Worm (Caenorhabditis elegans): ENCODE data around the gene hpl-1.

The hpl-1 gene

DNA sequence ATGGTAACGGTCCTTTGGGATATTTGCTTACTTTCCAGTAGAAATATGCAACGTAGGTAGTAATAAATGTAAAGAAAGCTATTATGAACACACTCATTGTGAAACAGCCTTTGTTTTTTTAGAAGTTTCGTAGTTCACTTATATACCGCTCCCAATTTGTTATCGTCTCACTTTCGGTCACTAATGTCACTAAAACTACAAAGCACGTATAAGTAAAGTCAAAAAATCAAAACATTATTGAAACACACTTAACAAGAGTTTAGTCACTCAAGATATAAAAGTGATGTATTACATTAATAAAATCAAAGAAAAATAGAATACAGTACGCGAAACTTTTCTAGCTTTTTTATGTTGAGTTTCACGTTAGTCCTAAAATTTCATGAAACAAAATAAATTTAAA is 28.9 kb downstream of the hpl-1 start, which contains the start of gene cyp-14A3:
Gene cyp-14A3, minus strand, starts transcription at position 101 of the 400 bp plus-strand sequence.
- TF ChIP-seq sma-3 (GFP tag; optimal IDR thresholded peaks at IDR 0.05) = no peak
- no peak for TF ChIP-seq peb-1 (tag; optimal IDR thresholded peaks at IDR 0.05)
- no peak for TF ChIP-seq nhr-12 (tag; optimal IDR thresholded peaks at IDR 0.05)
- no peak for TF ChIP-seq nhr-237 (tag; optimal IDR thresholded peaks at IDR 0.05)
- TF ChIP-seq ztf-4 (tag; optimal IDR thresholded peaks at IDR 0.05) = no peak
- TF ChIP-seq ztf-11 (tag; optimal IDR thresholded peaks at IDR 0.05) = no peak
- TF ChIP-seq nhr-25 (tag; optimal IDR thresholded peaks at IDR 0.05) = no peak
- no peak for TF ChIP-seq ztf-1 (GFP tag; conservative IDR thresholded peaks at IDR 0.05)
- TF ChIP-seq dmd-4 (tag; optimal IDR thresholded peaks at IDR 0.05) = no peak
- no peak for TF ChIP-seq blmp-1 (tag; optimal IDR thresholded peaks at IDR 0.05; ENCODE audit: insufficient read depth)
- TF ChIP-seq lin-11 (tag; optimal IDR thresholded peaks at IDR 0.05) = no peak
- no peak for TF ChIP-seq elt-1 (tag; optimal IDR thresholded peaks at IDR 0.05)

- TF ChIP-seq ztf-1 (GFP tag; conservative IDR thresholded peaks at IDR 0.05) = no peak
- no peak for TF ChIP-seq ztf-11 (tag; optimal IDR thresholded peaks at IDR 0.05)
- no peak for TF ChIP-seq mab-5 (tag; optimal IDR thresholded peaks at IDR 0.05)
- no peak for TF ChIP-seq snpc-4 (tag; optimal IDR thresholded peaks at IDR 0.05)
- no peak for TF ChIP-seq nhr-25 (tag; optimal IDR thresholded peaks at IDR 0.05)
- TF ChIP-seq sma-3 (GFP tag; optimal IDR thresholded peaks at IDR 0.05) = no peak
- no peak for TF ChIP-seq ZK546.5 (tag; optimal IDR thresholded peaks at IDR 0.05)
- TF ChIP-seq lsy-2 (tag; optimal IDR thresholded peaks at IDR 0.05) = no peak
- no peak for TF ChIP-seq lin-13 (GFP tag; optimal IDR thresholded peaks at IDR 0.05)
- no peak for TF ChIP-seq alr-1 (tag; optimal IDR thresholded peaks at IDR 0.05)
- TF ChIP-seq ceh-16 (tag; optimal IDR thresholded peaks at IDR 0.05) = no peak
Measured at ce11 chrX:13278876-13279275, 33.7 kb downstream of the hpl-1 start, which contains the start of gene phf-33. TSS of gene phf-33 (minus strand) at chrX:13278976.

DNA sequence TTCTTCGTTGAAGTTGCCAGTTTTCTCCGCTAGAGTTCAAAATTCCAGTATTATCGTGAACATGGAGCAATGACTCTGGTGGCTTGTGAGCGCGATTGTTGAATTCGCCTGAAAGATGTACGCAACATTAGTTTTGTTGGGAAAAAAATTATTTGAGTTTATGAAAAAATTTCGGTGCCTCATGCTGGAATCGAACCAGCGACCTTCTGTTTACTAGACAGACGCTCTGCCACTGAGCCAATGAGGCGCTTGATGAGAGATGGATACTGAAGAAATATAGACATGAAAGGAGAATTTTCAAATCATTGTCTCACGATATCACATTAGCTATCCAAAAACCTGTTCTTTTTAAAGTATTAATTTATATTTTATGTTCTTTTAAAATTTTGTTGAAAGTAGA is 38.3 kb downstream of the hpl-1 start:
- TF ChIP-seq sma-9 (GFP tag; optimal IDR thresholded peaks at IDR 0.05) = peak; percentile 19
- no peak for TF ChIP-seq sma-9 (tag; optimal IDR thresholded peaks at IDR 0.05)
- TF ChIP-seq dmd-4 (tag; optimal IDR thresholded peaks at IDR 0.05) = no peak
- peak; percentile 1 for TF ChIP-seq nhr-21 (tag; optimal IDR thresholded peaks at IDR 0.05)
- TF ChIP-seq snpc-4 (tag; optimal IDR thresholded peaks at IDR 0.05) = no peak
- TF ChIP-seq elt-3 (tag; optimal IDR thresholded peaks at IDR 0.05) = no peak
- TF ChIP-seq elt-1 (tag; optimal IDR thresholded peaks at IDR 0.05) = no peak
- no peak for TF ChIP-seq mbf-1 (tag; optimal IDR thresholded peaks at IDR 0.05)
- TF ChIP-seq crh-2 (tag; optimal IDR thresholded peaks at IDR 0.05) = peak; percentile 7
- TF ChIP-seq nhr-77 (tag; optimal IDR thresholded peaks at IDR 0.05) = no peak

ce11 chrX:13284091-13284490 is 38.9 kb downstream of the hpl-1 start, which contains the start of gene cyp-14A4:
TSS of gene cyp-14A4 (minus strand) at chrX:13284197.
- TF ChIP-seq egl-27 (tag; optimal IDR thresholded peaks at IDR 0.05) = no peak
- no peak for TF ChIP-seq unc-39 (tag; optimal IDR thresholded peaks at IDR 0.05)
- no peak for TF ChIP-seq mbf-1 (tag; optimal IDR thresholded peaks at IDR 0.05)
- no peak for TF ChIP-seq alr-1 (tag; optimal IDR thresholded peaks at IDR 0.05)
- no peak for TF ChIP-seq nhr-25 (tag; optimal IDR thresholded peaks at IDR 0.05)
- no peak for TF ChIP-seq mab-5 (tag; optimal IDR thresholded peaks at IDR 0.05)
- no peak for TF ChIP-seq Y55F3AM.14 (GFP tag; optimal IDR thresholded peaks at IDR 0.05)
- no peak for TF ChIP-seq ceh-82 (tag; optimal IDR thresholded peaks at IDR 0.05)
- no peak for TF ChIP-seq nhr-10 (tag; optimal IDR thresholded peaks at IDR 0.05)
- TF ChIP-seq ceh-16 (tag; optimal IDR thresholded peaks at IDR 0.05) = no peak
- no peak for TF ChIP-seq F13H6.1 (tag; optimal IDR thresholded peaks at IDR 0.05)
- no peak for TF ChIP-seq R02D3.7 (tag; optimal IDR thresholded peaks at IDR 0.05)
- TF ChIP-seq nhr-129 (tag; optimal IDR thresholded peaks at IDR 0.05) = no peak
- no peak for TF ChIP-seq skn-1 (tag; optimal IDR thresholded peaks at IDR 0.05)
- TF ChIP-seq nhr-23 (tag; optimal IDR thresholded peaks at IDR 0.05) = no peak
- no peak for TF ChIP-seq nhr-11 (tag; optimal IDR thresholded peaks at IDR 0.05)
- TF ChIP-seq nhr-12 (tag; optimal IDR thresholded peaks at IDR 0.05) = no peak
- no peak for TF ChIP-seq sma-9 (GFP tag; optimal IDR thresholded peaks at IDR 0.05)
- no peak for TF ChIP-seq sma-9 (tag; optimal IDR thresholded peaks at IDR 0.05)

- no peak for TF ChIP-seq snpc-4 (tag; optimal IDR thresholded peaks at IDR 0.05)
- TF ChIP-seq nhr-6 (tag; optimal IDR thresholded peaks at IDR 0.05) = no peak
- no peak for TF ChIP-seq lin-11 (tag; optimal IDR thresholded peaks at IDR 0.05)
- TF ChIP-seq skn-1 (tag; optimal IDR thresholded peaks at IDR 0.05) = no peak
- TF ChIP-seq mdl-1 (tag; optimal IDR thresholded peaks at IDR 0.05) = no peak
- no peak for TF ChIP-seq nhr-25 (tag; optimal IDR thresholded peaks at IDR 0.05)
- TF ChIP-seq Y55F3AM.14 (GFP tag; optimal IDR thresholded peaks at IDR 0.05) = no peak
- TF ChIP-seq alr-1 (tag; optimal IDR thresholded peaks at IDR 0.05) = no peak
- no peak for TF ChIP-seq sma-3 (GFP tag; optimal IDR thresholded peaks at IDR 0.05)
Measured at ce11 chrX:13284618-13285017, 39.4 kb downstream of the hpl-1 start.

Measured in whole organism, L2 larva.